Worm (Caenorhabditis elegans) whole organism, mixed stage, embryonic: Measurements from ENCODE around the gene T24A6.7.
"Not testable (repeated sequence)": the region's sequence is repeated elsewhere in the genome, so short reads cannot be mapped to it uniquely, and the experiment has no call there.

ENCODE experiments used
- ces-1 ChIP-seq: fragments of 150-350 bp; optimal IDR thresholded peaks from 2 replicates; lab custom pipeline; 2014; ENCODE audit warnings: missing biosample characterization, missing genetic modification reagents, missing genetic modification characterization
- drap-1 ChIP-seq: fragments of 200-800 bp; sonication (Bioruptor generic); optimal IDR thresholded peaks from 3 replicates; lab custom pipeline; 2018; ENCODE audit warnings: mild to moderate bottlenecking, missing genetic modification characterization, missing compliant biosample characterization
- flh-1 ChIP-seq: fragments of 200-800 bp; sonication (Bioruptor generic); optimal IDR thresholded peaks from 2 replicates; lab custom pipeline; 2018; ENCODE audit warnings: mild to moderate bottlenecking, missing genetic modification characterization, moderate library complexity, missing compliant biosample characterization
- mep-1 ChIP-seq: fragments of 150-350 bp; optimal IDR thresholded peaks from 2 replicates; lab custom pipeline; 2017; ENCODE audit warnings: missing biosample characterization, missing genetic modification reagents, missing genetic modification characterization, inconsistent platforms
- nhr-76 ChIP-seq: sonication (generic microtip); optimal IDR thresholded peaks from 2 replicates; lab custom pipeline; 2017; ENCODE audit warnings: missing biosample characterization, missing genetic modification characterization
- unc-62 ChIP-seq: fragments of 150-350 bp; optimal IDR thresholded peaks from 2 replicates; lab custom pipeline; 2014; ENCODE audit warnings: missing biosample characterization, missing genetic modification reagents, missing genetic modification characterization

DNA sequence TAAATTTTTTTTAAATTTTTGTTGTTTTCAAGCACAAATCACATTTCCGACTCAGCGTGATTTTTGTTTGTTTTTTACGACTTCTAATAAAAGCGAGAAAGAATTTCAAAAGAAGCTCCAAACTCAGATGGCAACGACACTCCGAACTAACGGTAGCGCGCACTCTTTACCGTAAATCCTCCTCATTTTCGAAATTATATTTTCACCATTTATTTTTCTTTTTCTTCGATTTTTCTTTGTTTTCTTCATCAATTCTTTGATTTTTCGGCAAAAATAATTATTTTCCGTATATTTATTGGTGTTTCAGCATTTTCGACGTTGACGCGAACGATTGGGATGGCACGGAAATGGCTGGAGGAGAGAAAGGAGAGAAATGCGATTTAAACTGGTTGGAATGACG lies 33.7 kb downstream of the T24A6.7 start, which contains the start of gene T24A6.1:
- not testable (repeated sequence) for TF ChIP-seq drap-1 (GFP tag; lab: Kevin White, UChicago); unc-62 (GFP tag; lab: Kevin White, UChicago); nhr-76 (tag; lab: Kevin White, UChicago); mep-1 (tag; lab: Kevin White, UChicago); flh-1 (GFP tag; lab: Kevin White, UChicago); ces-1 (GFP tag; lab: Kevin White, UChicago)
